Fruit fly (Drosophila melanogaster) whole organism, embryonic: ENCODE measurements around the gene cl.

Experiments used
- Ada2b ChIP-seq: fragments of 200-800 bp; sonication (Bioruptor generic); IDR thresholded peaks from 2 replicates; pipeline ENCODE4 v1.3.6; 2022; ENCODE audit warnings: missing biosample characterization, missing genetic modification characterization
- Awh ChIP-seq: fragments of 200-800 bp; sonication (Bioruptor generic); IDR thresholded peaks from 2 replicates; pipeline ENCODE4, ENCODE4 v1.3.6; 2022; ENCODE audit warnings: missing biosample characterization, missing genetic modification characterization
- B-H1 ChIP-seq: fragments of 200-800 bp; sonication (Bioruptor generic); IDR thresholded peaks from 3 replicates; pipeline ENCODE4 v1.3.6; 2022; ENCODE audit warnings: missing biosample characterization, missing genetic modification characterization
- CG10543 ChIP-seq: fragments of 200-800 bp; sonication (Bioruptor generic); optimal IDR thresholded peaks from 3 replicates; lab custom pipeline; 2017; ENCODE audit warnings: missing biosample characterization, mild to moderate bottlenecking, missing genetic modification characterization, moderate library complexity
- CG12155 ChIP-seq: fragments of 200-800 bp; sonication (Bioruptor generic); optimal IDR thresholded peaks from 3 replicates; lab custom pipeline; 2016; ENCODE audit warnings: missing biosample characterization, missing genetic modification characterization
- CG12942 ChIP-seq: fragments of 200-800 bp; sonication (Bioruptor generic); optimal IDR thresholded peaks from 3 replicates; lab custom pipeline; 2016; ENCODE audit warnings: missing biosample characterization, missing genetic modification characterization
- CG13296 ChIP-seq: fragments of 200-800 bp; sonication (Bioruptor generic); optimal IDR thresholded peaks from 3 replicates; lab custom pipeline; 2018; ENCODE audit warnings: missing biosample characterization, mild to moderate bottlenecking, missing genetic modification characterization
- CG15011 ChIP-seq: fragments of 200-800 bp; sonication (Bioruptor generic); optimal IDR thresholded peaks from 3 replicates; lab custom pipeline; 2018; ENCODE audit warnings: missing biosample characterization, mild to moderate bottlenecking, missing genetic modification characterization
- CG17186 ChIP-seq: fragments of 200-800 bp; sonication (Bioruptor generic); optimal IDR thresholded peaks from 3 replicates; lab custom pipeline; 2017; ENCODE audit warnings: missing biosample characterization, missing genetic modification reagents, missing genetic modification characterization
- CG17385 ChIP-seq: fragments of 200-800 bp; sonication (Bioruptor generic); optimal IDR thresholded peaks from 3 replicates; lab custom pipeline; 2018; ENCODE audit warnings: missing biosample characterization, mild to moderate bottlenecking, missing genetic modification characterization
- CG18262 ChIP-seq: fragments of 200-800 bp; optimal IDR thresholded peaks from 3 replicates; lab custom pipeline; 2019; ENCODE audit warnings: missing biosample characterization, mild to moderate bottlenecking, missing genetic modification characterization, moderate library complexity
- CG2199 ChIP-seq: fragments of 200-800 bp; sonication (Bioruptor generic); IDR thresholded peaks from 3 replicates; pipeline ENCODE4 v1.3.6; 2022; ENCODE audit warnings: missing biosample characterization, missing genetic modification characterization
- CG30403 ChIP-seq: fragments of 200-800 bp; sonication (Bioruptor generic); optimal IDR thresholded peaks from 3 replicates; lab custom pipeline; 2016; ENCODE audit warnings: missing biosample characterization, missing genetic modification characterization
- CG3163 ChIP-seq: fragments of 200-800 bp; sonication (Bioruptor generic); optimal IDR thresholded peaks from 3 replicates; lab custom pipeline; 2016; ENCODE audit warnings: missing biosample characterization, missing genetic modification characterization
- CG3995 ChIP-seq: fragments of 200-800 bp; sonication (Bioruptor generic); optimal IDR thresholded peaks from 3 replicates; lab custom pipeline; 2016; ENCODE audit warnings: missing biosample characterization, missing genetic modification characterization
- CG8359 ChIP-seq: fragments of 200-800 bp; sonication (Bioruptor generic); optimal IDR thresholded peaks from 2 replicates; lab custom pipeline; 2017; ENCODE audit warnings: missing biosample characterization, mild to moderate bottlenecking, missing genetic modification characterization, borderline replicate concordance
- CG9817 ChIP-seq: fragments of 200-800 bp; sonication (Bioruptor generic); optimal IDR thresholded peaks from 2 replicates; lab custom pipeline; 2018; ENCODE audit warnings: missing biosample characterization, mild to moderate bottlenecking, missing genetic modification characterization, moderate library complexity
- Chrac-16 ChIP-seq: fragments of 200-800 bp; sonication (Bioruptor generic); optimal IDR thresholded peaks from 3 replicates; lab custom pipeline; 2016; ENCODE audit warnings: missing biosample characterization, missing genetic modification characterization
- Dad ChIP-seq: fragments of 200-800 bp; sonication (Bioruptor generic); optimal IDR thresholded peaks from 3 replicates; lab custom pipeline; 2016; ENCODE audit warnings: missing biosample characterization, missing genetic modification characterization
- Dip3 ChIP-seq: fragments of 200-800 bp; sonication (Bioruptor generic); optimal IDR thresholded peaks from 3 replicates; lab custom pipeline; 2016; ENCODE audit warnings: missing biosample characterization, missing genetic modification characterization
- Dll ChIP-seq: fragments of 200-800 bp; sonication (Bioruptor generic); IDR thresholded peaks from 4 replicates; pipeline ENCODE4 v1.3.6; 2022; ENCODE audit warnings: missing biosample characterization, missing genetic modification characterization; ENCODE audit not compliant: partially characterized antibody
- Ets65A ChIP-seq: fragments of 200-800 bp; sonication (Bioruptor generic); peaks from one replicate; lab custom pipeline; 2016; ENCODE audit warnings: missing biosample characterization, missing genetic modification characterization
- HHEX ChIP-seq: fragments of 200-800 bp; sonication (Bioruptor generic); optimal IDR thresholded peaks from 3 replicates; lab custom pipeline; 2017; ENCODE audit warnings: missing biosample characterization, mild to moderate bottlenecking, missing genetic modification characterization, missing genetic modification reagents
- HLH54F ChIP-seq: fragments of 200-800 bp; sonication (Bioruptor generic); optimal IDR thresholded peaks from 3 replicates; lab custom pipeline; 2016; ENCODE audit warnings: missing biosample characterization, missing genetic modification characterization
- Hand ChIP-seq: fragments of 200-800 bp; sonication (Bioruptor generic); optimal IDR thresholded peaks from 2 replicates; lab custom pipeline; 2017; ENCODE audit warnings: mild to moderate bottlenecking, missing biosample characterization, missing genetic modification reagents, missing genetic modification characterization
- Lhr ChIP-seq: fragments of 200-800 bp; sonication (Bioruptor generic); optimal IDR thresholded peaks from 3 replicates; lab custom pipeline; 2017; ENCODE audit warnings: mild to moderate bottlenecking, missing biosample characterization, missing genetic modification reagents, missing genetic modification characterization
- Mrtf ChIP-seq: fragments of 200-800 bp; sonication (Bioruptor generic); IDR thresholded peaks from 3 replicates; pipeline ENCODE4 v1.3.6; 2022; ENCODE audit warnings: missing biosample characterization, missing genetic modification characterization
- NC2α ChIP-seq: fragments of 200-800 bp; sonication (Bioruptor generic); optimal IDR thresholded peaks from 2 replicates; lab custom pipeline; 2016; ENCODE audit warnings: missing biosample characterization, missing genetic modification characterization
- Neu2 ChIP-seq: fragments of 200-800 bp; sonication (Bioruptor generic); optimal IDR thresholded peaks from 3 replicates; lab custom pipeline; 2016; ENCODE audit warnings: missing biosample characterization, missing genetic modification characterization, borderline replicate concordance
- NfI ChIP-seq: fragments of 200-800 bp; sonication (Bioruptor generic); optimal IDR thresholded peaks from 3 replicates; lab custom pipeline; 2018; ENCODE audit warnings: missing biosample characterization, mild to moderate bottlenecking, missing genetic modification characterization, moderate library complexity
- Oaz ChIP-seq: fragments of 200-800 bp; sonication (Bioruptor generic); IDR thresholded peaks from 2 replicates; pipeline ENCODE4 v1.3.6; 2022; ENCODE audit warnings: missing biosample characterization, missing genetic modification characterization
- Ptx1 ChIP-seq: fragments of 200-800 bp; sonication (Bioruptor generic); IDR thresholded peaks from 2 replicates; pipeline ENCODE4 v1.3.6; 2022; ENCODE audit warnings: missing biosample characterization, missing genetic modification characterization
- TFAM ChIP-seq: fragments of 200-800 bp; sonication (Bioruptor generic); optimal IDR thresholded peaks from 2 replicates; lab custom pipeline; 2017; ENCODE audit warnings: missing biosample characterization, missing genetic modification characterization, inconsistent platforms
- ara ChIP-seq: fragments of 200-800 bp; sonication (Bioruptor generic); IDR thresholded peaks from 2 replicates; pipeline ENCODE4 v1.3.6; 2022; ENCODE audit warnings: missing biosample characterization, missing genetic modification characterization
- ase ChIP-seq: fragments of 200-800 bp; sonication (Bioruptor generic); IDR thresholded peaks from 3 replicates; pipeline ENCODE4 v1.3.6; 2022; ENCODE audit warnings: missing biosample characterization, missing genetic modification characterization
- az2 ChIP-seq: fragments of 200-800 bp; sonication (Bioruptor generic); optimal IDR thresholded peaks from 3 replicates; lab custom pipeline; 2016; ENCODE audit warnings: missing biosample characterization, missing genetic modification characterization
- bcd ChIP-seq: fragments of 200-800 bp; sonication (Bioruptor generic); optimal IDR thresholded peaks from 2 replicates; lab custom pipeline; 2017; ENCODE audit warnings: missing biosample characterization, mild to moderate bottlenecking, missing genetic modification characterization
- bigmax ChIP-seq: fragments of 200-800 bp; sonication (Bioruptor generic); optimal IDR thresholded peaks from 2 replicates; lab custom pipeline; 2018; ENCODE audit warnings: missing biosample characterization, mild to moderate bottlenecking, missing genetic modification characterization
- caup ChIP-seq: fragments of 200-800 bp; sonication (Bioruptor generic); optimal IDR thresholded peaks from 3 replicates; lab custom pipeline; 2017; ENCODE audit warnings: missing biosample characterization, mild to moderate bottlenecking, missing genetic modification characterization, moderate library complexity; ENCODE audit not compliant: severe bottlenecking
- chif ChIP-seq, 2 experiments: fragments of 200-800 bp; sonication (Bioruptor generic); optimal IDR thresholded peaks; 3 replicates each; lab custom pipeline; 2016; ENCODE audit warnings: missing biosample characterization in 2 of 2, missing genetic modification characterization in 2 of 2
- ci ChIP-seq: fragments of 200-800 bp; sonication (Bioruptor generic); IDR thresholded peaks from 3 replicates; pipeline ENCODE4 v1.3.6; 2022; ENCODE audit warnings: missing biosample characterization, missing genetic modification characterization
- croc ChIP-seq: fragments of 200-800 bp; sonication (Bioruptor generic); conservative IDR thresholded peaks from 3 replicates; pipeline ENCODE4 v1.3.6; 2022; ENCODE audit warnings: missing biosample characterization, missing genetic modification characterization
- da ChIP-seq: fragments of 200-800 bp; sonication (Bioruptor generic); optimal IDR thresholded peaks from 2 replicates; lab custom pipeline; 2016; ENCODE audit warnings: missing biosample characterization, missing genetic modification characterization
- gfzf ChIP-seq: fragments of 200-800 bp; sonication (Bioruptor generic); optimal IDR thresholded peaks from 2 replicates; lab custom pipeline; 2016; ENCODE audit warnings: missing biosample characterization, mild to moderate bottlenecking, missing genetic modification characterization, moderate library complexity
- her ChIP-seq: fragments of 200-800 bp; sonication (Bioruptor generic); optimal IDR thresholded peaks from 2 replicates; lab custom pipeline; 2016; ENCODE audit warnings: missing biosample characterization, missing genetic modification characterization
- hkb ChIP-seq, 2 experiments: fragments of 200-800 bp in 1 of 2; fragments of >200 bp in 1 of 2; sonication (Bioruptor generic) in 1 of 2; IDR thresholded peaks in 1 of 2; optimal IDR thresholded peaks in 1 of 2; 2 replicates each; pipeline versions ENCODE4 v1.3.6 to Lab custom; 2017 to 2022; ENCODE audit warnings: missing biosample characterization in 1 of 2, missing genetic modification characterization in 1 of 2
- lab ChIP-seq: fragments of 200-800 bp; sonication (Bioruptor generic); optimal IDR thresholded peaks from 3 replicates; lab custom pipeline; 2017; ENCODE audit warnings: missing biosample characterization, missing genetic modification characterization, mild to moderate bottlenecking, moderate library complexity, missing genetic modification reagents
- pan ChIP-seq, 4 experiments: fragments of >200 bp in 3 of 4; fragments of 200-800 bp in 1 of 4; sonication (Bioruptor generic) in 1 of 4; optimal IDR thresholded peaks in 3 of 4; IDR thresholded peaks in 1 of 4; 2 replicates each; pipeline versions ENCODE4 v1.3.6 to Lab custom; 2017 to 2022; ENCODE audit warnings: missing biosample characterization in 2 of 4, missing genetic modification characterization in 2 of 4, mixed read lengths in 1 of 4
- pros ChIP-seq: fragments of 200-800 bp; sonication (Bioruptor generic); optimal IDR thresholded peaks from 3 replicates; lab custom pipeline; 2019; ENCODE audit warnings: missing biosample characterization, mild to moderate bottlenecking, missing genetic modification characterization, moderate library complexity
- zfh1 ChIP-seq: fragments of 200-800 bp; sonication (Bioruptor generic); IDR thresholded peaks from 3 replicates; pipeline ENCODE4 v1.3.6; 2022; ENCODE audit warnings: missing biosample characterization, missing genetic modification characterization

The cl gene

dm6 chr2L:5569503-5569902 lies 49.6 kb downstream of the cl start (continued):
- TF ChIP-seq bcd (peak; percentile 12), CG13296 (GFP tag; lab: Kevin White, UChicago) (peak; percentile 22), NC2α (GFP tag; lab: Kevin White, UChicago) (no peak), bigmax (no peak), CG10543 (GFP tag; lab: Kevin White, UChicago) (no peak), Dip3 (no peak), Dll (GFP tag; lab: Robert Waterston, UW) (no peak), CG2199 (no peak), HLH54F (GFP tag; lab: Kevin White, UChicago) (peak; percentile 17), CG17385 (GFP tag; lab: Kevin White, UChicago) (peak; percentile 26), NfI (no peak), Oaz (GFP tag; lab: Robert Waterston, UW) (peak; percentile 33; the same call in 1 of the 2 replicates), ci (GFP tag; lab: Robert Waterston, UW) (0 out of 3 replicates have a peak, but pooled peaks have one; percentile 26), her (no peak), CG3995 (GFP tag; lab: Kevin White, UChicago) (no peak), CG12155 (GFP tag; lab: Kevin White, UChicago) (no peak), CG12942 (no peak), Awh (GFP tag; lab: Robert Waterston, UW) (no peak), Ets65A (GFP tag; lab: Kevin White, UChicago) (peak; percentile 93), Chrac-16 (no peak), zfh1 (GFP tag; lab: Robert Waterston, UW) (0 out of 3 replicates have a peak, but pooled peaks have one; percentile 46), da (GFP tag; lab: Kevin White, UChicago) (no peak), gfzf (GFP tag; lab: Kevin White, UChicago) (no peak), CG15011 (GFP tag; lab: Kevin White, UChicago) (no peak), Mrtf (GFP tag; lab: Robert Waterston, UW) (no peak), CG9817 (tag; lab: Kevin White, UChicago) (peak; percentile 26), hkb (optimal IDR thresholded peaks at IDR 0.05; lab: Kevin White, UChicago) (no peak), hkb (GFP tag; IDR thresholded peaks at IDR 0.05; lab: Robert Waterston, UW) (peak; percentile 47; the same call in 1 of the 2 replicates), CG8359 (GFP tag; lab: Kevin White, UChicago) (no peak), lab (GFP tag; lab: Kevin White, UChicago) (peak; percentile 72), HHEX (peak; percentile 24), Neu2 (GFP tag; lab: Kevin White, UChicago) (no peak), B-H1 (no peak), CG17186 (GFP tag; lab: Kevin White, UChicago) (no peak), ara (no peak), CG30403 (peak; percentile 30), chif (GFP tag; optimal IDR thresholded peaks at IDR 0.05; lab: Kevin White, UChicago) (no peak), CG18262 (no peak), Hand (GFP tag; lab: Kevin White, UChicago) (peak; percentile 15), Dad (GFP tag; lab: Kevin White, UChicago) (no peak), TFAM (no peak), pan (optimal IDR thresholded peaks at IDR 0.05; lab: Kevin White, UChicago) (no peak), pan (GFP tag; optimal IDR thresholded peaks at IDR 0.05 in 1 of 2, IDR thresholded peaks at IDR 0.05 in 1 of 2) (peak in 1 of 2 experiments; percentile 51), Ada2b (GFP tag; lab: Robert Waterston, UW) (peak; percentile 41; the same call in 1 of the 2 replicates), ase (GFP tag; lab: Robert Waterston, UW) (peak; percentile 39; the same call in 1 of the 3 replicates), CG3163 (GFP tag; lab: Kevin White, UChicago) (no peak), caup (peak; percentile 20), az2 (GFP tag; lab: Kevin White, UChicago) (no peak), pros (GFP tag; lab: Kevin White, UChicago) (no peak), croc (GFP tag; lab: Robert Waterston, UW) (no peak), Lhr (GFP tag; lab: Kevin White, UChicago) (no peak), Ptx1 (GFP tag; lab: Robert Waterston, UW) (peak; percentile 54; the same call in 1 of the 2 replicates)
